Fruit fly (Drosophila melanogaster): ENCODE measurements around the gene drongo.

The drongo gene

DNA sequence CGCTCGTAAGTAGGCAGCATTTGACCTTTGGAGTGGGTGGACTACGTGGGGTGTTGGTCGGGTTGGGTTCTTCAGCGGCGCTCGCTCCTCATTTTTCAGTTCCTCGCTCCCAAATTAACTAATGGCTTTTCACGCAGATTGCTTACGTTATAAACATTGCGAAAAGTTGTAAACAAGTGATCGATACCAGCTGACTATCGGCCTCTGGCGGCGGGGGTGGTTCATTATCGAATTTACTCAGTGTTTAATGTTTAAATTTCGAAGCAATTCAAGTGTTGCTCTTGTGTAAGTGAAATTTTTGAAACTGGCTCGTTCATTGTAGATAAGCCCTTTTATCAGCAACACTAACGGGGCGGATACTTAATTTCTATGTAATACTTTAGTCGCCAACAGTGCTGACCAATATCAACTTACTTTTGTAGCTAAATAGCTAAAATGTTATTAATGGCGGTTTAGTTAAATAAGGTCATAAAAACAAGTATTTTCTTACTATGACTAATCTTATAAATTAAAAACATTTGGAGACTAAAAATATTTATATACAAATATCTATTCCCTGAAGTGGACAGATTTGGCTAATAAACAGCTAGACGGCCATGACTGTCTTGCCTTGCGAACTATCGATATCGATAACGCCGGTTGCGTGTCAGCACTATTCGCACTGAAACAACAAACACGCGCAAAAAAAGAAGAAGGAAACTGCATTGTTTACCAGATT, 31.4 kb downstream of the drongo start, which contains the start of the genes PGAP2 and Clp:
PGAP2 (minus strand) TSS at position 194 of the 718 bp plus-strand sequence.
Clp (plus strand) TSS at position 650 of the 718 bp plus-strand sequence.
- no peak for TF ChIP-seq ttk (optimal IDR thresholded peaks at IDR 0.05)
- TF ChIP-seq insv (optimal IDR thresholded peaks at IDR 0.05), result no peak
- no peak for TF ChIP-seq h (optimal IDR thresholded peaks at IDR 0.05)
- no peak for TF ChIP-seq Sin3A (optimal IDR thresholded peaks at IDR 0.05)
- no peak for TF ChIP-seq Myc (optimal IDR thresholded peaks at IDR 0.05)
- TF ChIP-seq psq (optimal IDR thresholded peaks at IDR 0.05), result no peak

DNA sequence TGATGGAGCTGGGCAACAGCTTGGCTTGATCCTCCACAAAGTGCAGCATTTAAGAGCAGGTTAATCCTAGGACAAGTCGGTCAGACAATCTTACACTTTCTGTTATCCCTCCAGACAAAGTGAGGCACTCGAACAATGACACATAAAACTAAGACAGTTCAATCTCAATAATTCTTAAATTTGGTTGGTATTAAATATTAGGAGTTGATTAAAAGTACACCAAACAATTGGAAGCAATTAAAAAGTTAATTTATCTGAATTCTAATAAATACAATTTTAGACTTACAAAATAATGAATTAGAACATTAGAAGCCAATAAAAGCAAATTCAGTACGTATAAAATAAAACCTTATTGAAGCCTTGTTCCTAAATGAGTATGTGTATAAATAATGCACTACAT, 33.0 kb downstream of the drongo start, which contains the start of gene CG15880:
CG15880 (minus strand) TSS at position 101 of the 400 bp plus-strand sequence.
- TF ChIP-seq h (optimal IDR thresholded peaks at IDR 0.05) (no peak), Sin3A (optimal IDR thresholded peaks at IDR 0.05) (no peak), ttk (optimal IDR thresholded peaks at IDR 0.05) (no peak), Myc (optimal IDR thresholded peaks at IDR 0.05) (no peak), psq (optimal IDR thresholded peaks at IDR 0.05) (no peak), insv (optimal IDR thresholded peaks at IDR 0.05) (no peak)

DNA sequence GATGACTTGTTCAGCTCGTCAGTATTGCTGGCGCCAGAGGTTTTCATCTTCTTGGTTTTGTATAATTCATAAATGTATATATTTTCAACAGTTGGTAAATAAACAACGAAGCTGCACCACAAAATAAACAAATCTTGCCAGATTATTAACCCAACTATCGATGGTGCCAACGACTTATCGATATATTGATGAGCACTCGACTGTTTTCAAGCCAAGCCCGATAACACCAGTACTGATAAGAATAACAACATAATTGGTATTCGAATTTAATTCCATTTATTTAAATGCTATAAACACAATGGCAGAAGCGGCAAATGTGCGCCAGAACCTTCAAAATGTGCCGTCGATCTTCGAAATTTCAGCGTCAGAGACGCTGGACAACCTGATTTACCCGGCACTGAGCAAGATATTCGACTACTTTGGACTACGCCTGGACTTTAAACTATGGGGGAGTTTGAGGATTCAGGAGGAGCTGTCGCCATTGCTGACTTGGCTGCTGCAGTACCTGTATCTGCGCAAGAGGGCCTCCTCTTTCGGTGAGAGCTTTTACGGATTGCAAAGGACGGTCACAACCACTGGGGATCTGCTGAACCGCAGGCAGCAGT, 35.0 kb downstream of the drongo start, which contains the start of the genes Saf6 and Pex12:
Saf6 (minus strand) TSS at position 166 of the 605 bp plus-strand sequence.
Pex12 (plus strand) TSS at position 209 of the 605 bp plus-strand sequence.
- TF ChIP-seq psq (optimal IDR thresholded peaks at IDR 0.05), result no peak
- no peak for TF ChIP-seq Sin3A (optimal IDR thresholded peaks at IDR 0.05)

DNA sequence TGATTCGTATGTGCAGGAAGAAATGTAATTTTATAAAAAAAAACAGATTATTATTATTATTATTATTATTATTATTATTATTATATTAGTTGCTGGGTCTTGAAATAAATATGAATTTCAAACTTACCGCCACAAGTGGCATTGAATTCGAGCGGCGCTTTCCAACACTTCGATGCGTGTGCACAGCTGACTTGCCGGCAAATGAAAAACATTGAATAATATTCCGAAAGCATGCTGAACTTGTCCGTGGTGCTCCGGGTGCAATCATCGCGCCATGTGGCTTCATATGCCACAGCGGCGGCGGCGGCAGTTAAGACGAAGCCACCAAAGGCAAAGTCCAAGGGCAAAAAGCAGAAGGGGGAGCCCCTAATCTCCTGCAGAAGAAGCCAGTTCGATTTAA, 39.5 kb downstream of the drongo start, which contains the start of gene Dbp21E2:
Dbp21E2 (plus strand) TSS at position 180 of the 400 bp plus-strand sequence.
- no peak for TF ChIP-seq h (optimal IDR thresholded peaks at IDR 0.05)
- no peak for TF ChIP-seq psq (optimal IDR thresholded peaks at IDR 0.05)
- TF ChIP-seq insv (optimal IDR thresholded peaks at IDR 0.05), result no peak
- no peak for TF ChIP-seq Sin3A (optimal IDR thresholded peaks at IDR 0.05)
- no peak for TF ChIP-seq ttk (optimal IDR thresholded peaks at IDR 0.05)
- no peak for TF ChIP-seq Myc (optimal IDR thresholded peaks at IDR 0.05)

DNA sequence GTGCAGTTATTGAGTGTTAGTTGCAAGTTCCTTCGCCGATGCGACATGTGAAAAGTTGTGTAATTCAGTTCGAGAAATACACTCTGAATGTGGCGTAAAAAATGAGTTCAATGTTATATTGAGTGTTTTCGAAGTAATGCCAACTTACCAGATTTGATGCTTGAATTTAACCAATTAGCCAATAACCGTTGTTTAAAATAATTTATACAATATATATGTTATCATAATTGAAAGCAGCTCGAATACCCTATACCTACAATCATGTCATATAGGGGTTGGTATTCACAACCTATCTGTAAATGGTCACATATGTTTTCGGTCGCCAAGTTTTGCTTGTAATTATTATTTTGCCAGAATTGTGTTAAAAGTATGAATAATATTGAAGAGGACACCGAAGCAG, 40.6 kb downstream of the drongo start, which contains the start of gene Nnf1b:
Nnf1b (plus strand) TSS at position 301 of the 400 bp plus-strand sequence.
- TF ChIP-seq Sin3A (optimal IDR thresholded peaks at IDR 0.05) (no peak), Myc (optimal IDR thresholded peaks at IDR 0.05) (no peak), ttk (optimal IDR thresholded peaks at IDR 0.05) (no peak), psq (optimal IDR thresholded peaks at IDR 0.05) (no peak), h (optimal IDR thresholded peaks at IDR 0.05) (no peak), insv (optimal IDR thresholded peaks at IDR 0.05) (no peak)

DNA sequence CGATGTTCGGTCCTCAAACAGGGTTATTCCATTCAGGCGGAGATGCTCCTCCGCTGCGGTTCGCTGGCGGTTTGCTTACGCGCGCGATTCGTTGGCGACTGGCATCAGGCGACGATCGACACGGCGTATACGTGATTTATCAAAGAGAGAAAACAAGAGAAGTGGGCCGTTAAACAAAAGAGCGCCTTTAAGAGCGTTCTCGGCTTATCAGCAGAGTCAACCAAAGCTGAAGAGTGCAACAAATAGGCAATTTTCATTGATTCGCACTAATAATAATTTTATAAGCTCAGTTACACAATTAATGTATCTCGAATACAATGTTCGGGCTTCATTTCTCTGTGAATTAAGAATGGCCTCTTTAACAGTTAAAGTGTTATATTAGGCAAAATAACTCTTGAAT, 60.2 kb downstream of the drongo start, which contains the start of gene Pkg21D:
Pkg21D (minus strand) TSS at position 101 of the 400 bp plus-strand sequence.
- TF ChIP-seq Myc (optimal IDR thresholded peaks at IDR 0.05) (no peak), psq (optimal IDR thresholded peaks at IDR 0.05) (no peak), h (optimal IDR thresholded peaks at IDR 0.05) (no peak), insv (optimal IDR thresholded peaks at IDR 0.05) (no peak), Sin3A (optimal IDR thresholded peaks at IDR 0.05) (no peak), ttk (optimal IDR thresholded peaks at IDR 0.05) (no peak)

DNA sequence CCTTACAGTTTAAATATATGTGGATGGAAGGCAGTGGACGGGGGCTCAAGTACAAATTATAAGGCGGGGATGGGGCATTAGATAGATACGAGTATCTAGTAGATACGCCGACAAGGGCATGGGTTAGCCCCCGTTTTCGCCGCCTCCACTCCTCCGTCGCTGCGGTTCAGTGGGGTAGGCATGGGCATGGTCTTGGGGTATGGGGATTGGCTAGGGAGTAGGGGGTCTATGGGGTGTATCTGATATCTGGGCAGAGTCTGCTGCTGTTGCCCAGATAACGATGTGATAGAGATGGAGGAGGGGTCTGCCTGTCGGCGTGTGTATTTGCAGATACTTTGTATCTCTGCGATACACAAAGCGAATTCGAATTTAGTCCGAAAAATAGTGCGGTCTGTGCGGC, 60.9 kb downstream of the drongo start:
- TF ChIP-seq Sin3A (optimal IDR thresholded peaks at IDR 0.05) (no peak), ttk (optimal IDR thresholded peaks at IDR 0.05) (no peak), h (optimal IDR thresholded peaks at IDR 0.05) (no peak), Myc (optimal IDR thresholded peaks at IDR 0.05) (no peak)

DNA sequence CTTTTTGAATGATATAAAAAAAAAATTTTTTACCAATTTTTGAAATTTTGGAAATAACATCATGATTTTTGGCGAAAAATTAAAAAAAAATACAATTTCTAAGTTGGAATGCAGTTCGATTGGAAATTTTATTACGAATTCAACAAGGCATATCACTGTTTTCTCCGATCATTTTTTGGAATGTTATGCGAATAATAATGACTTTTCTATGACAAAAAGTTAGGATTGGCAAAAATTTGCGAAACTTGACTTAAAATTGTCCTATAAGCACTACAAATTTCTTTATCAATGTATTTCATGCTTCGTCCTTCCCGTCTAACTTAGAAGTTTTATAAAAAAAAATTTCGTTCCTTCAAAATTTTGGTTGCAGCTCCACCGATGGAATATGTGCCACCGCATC, 66.8 kb downstream of the drongo start, which contains the start of gene CG3544:
CG3544 (plus strand) TSS at position 301 of the 400 bp plus-strand sequence.
- TF ChIP-seq ttk (optimal IDR thresholded peaks at IDR 0.05) (no peak), Myc (optimal IDR thresholded peaks at IDR 0.05) (no peak)
